Worm (Caenorhabditis elegans) whole organism, L1 larva: ENCODE data around the gene cpr-9.

Experiments used
- C16A3.4 ChIP-seq: fragments of 150-350 bp; optimal IDR thresholded peaks from 2 replicates; lab custom pipeline; 2014; ENCODE audit warnings: missing biosample characterization, missing genetic modification characterization
- F16B12.6 ChIP-seq: fragments of 150-350 bp; optimal IDR thresholded peaks from 2 replicates; lab custom pipeline; 2014; ENCODE audit warnings: missing biosample characterization, missing genetic modification characterization
- aly-2 ChIP-seq: fragments of 150-350 bp; optimal IDR thresholded peaks from 2 replicates; lab custom pipeline; 2014; ENCODE audit warnings: missing biosample characterization, missing genetic modification characterization
- blmp-1 ChIP-seq: fragments of 150-350 bp; optimal IDR thresholded peaks from 2 replicates; lab custom pipeline; 2014; ENCODE audit warnings: missing biosample characterization, missing genetic modification characterization
- ceh-63 ChIP-seq: fragments of 200-800 bp; sonication (Bioruptor generic); optimal IDR thresholded peaks from 2 replicates; lab custom pipeline; 2018; ENCODE audit warnings: mild to moderate bottlenecking, missing genetic modification characterization, missing compliant biosample characterization
- ces-1 ChIP-seq: fragments of 150-350 bp; optimal IDR thresholded peaks from 2 replicates; lab custom pipeline; 2014; ENCODE audit warnings: missing biosample characterization, missing genetic modification reagents, missing genetic modification characterization
- dsc-1 ChIP-seq: sonication (generic microtip); optimal IDR thresholded peaks from 2 replicates; lab custom pipeline; 2016; ENCODE audit warnings: mild to moderate bottlenecking, missing genetic modification characterization, missing compliant biosample characterization
- efl-1 ChIP-seq, 4 experiments: fragments of 150-350 bp; optimal IDR thresholded peaks in 3 of 4; peaks in 1 of 4; 1 replicate in 1 of 4; 2 replicates in 3 of 4; lab custom pipeline; 2014; ENCODE audit warnings: missing biosample characterization in 2 of 4, missing genetic modification characterization in 2 of 4, missing genetic modification reagents in 2 of 4
- elt-2 ChIP-seq: sonication (generic microtip); optimal IDR thresholded peaks from 2 replicates; lab custom pipeline; 2016; ENCODE audit warnings: missing genetic modification characterization, mild to moderate bottlenecking, inconsistent platforms, missing compliant biosample characterization, missing genetic modification reagents
- elt-3 ChIP-seq, 6 experiments: fragments of 150-350 bp in 1 of 6; sonication (generic microtip); optimal IDR thresholded peaks; 2 replicates each; lab custom pipeline; 2017 to 2018; ENCODE audit warnings: missing biosample characterization in 6 of 6, missing genetic modification characterization in 6 of 6, inconsistent platforms in 1 of 6
- fkh-8 ChIP-seq: sonication (generic microtip); optimal IDR thresholded peaks from 2 replicates; lab custom pipeline; 2016; ENCODE audit warnings: mild to moderate bottlenecking, missing genetic modification characterization, missing compliant biosample characterization
- fos-1 ChIP-seq: fragments of 150-350 bp; optimal IDR thresholded peaks from 2 replicates; lab custom pipeline; 2014; ENCODE audit warnings: missing biosample characterization, missing genetic modification characterization
- grh-1 ChIP-seq: fragments of 200-800 bp; sonication (Bioruptor generic); IDR thresholded peaks from 2 replicates; pipeline ENCODE4 v1.3.6; 2022; ENCODE audit warnings: missing genetic modification reagents, missing genetic modification characterization, missing compliant biosample characterization
- hlh-17 ChIP-seq: fragments of 200-800 bp; sonication (Bioruptor generic); optimal IDR thresholded peaks from 2 replicates; lab custom pipeline; 2018; ENCODE audit warnings: missing genetic modification characterization, mild to moderate bottlenecking, missing compliant biosample characterization, moderate library complexity, borderline replicate concordance
- hlh-4 ChIP-seq: sonication (generic microtip); optimal IDR thresholded peaks from 2 replicates; lab custom pipeline; 2016; ENCODE audit warnings: mild to moderate bottlenecking, missing genetic modification characterization, missing compliant biosample characterization
- jun-1 ChIP-seq: fragments of 150-350 bp; optimal IDR thresholded peaks from 2 replicates; lab custom pipeline; 2014; ENCODE audit warnings: missing biosample characterization, missing genetic modification reagents, missing genetic modification characterization
- lin-14 ChIP-seq: fragments of 200-800 bp; sonication (Bioruptor generic); optimal IDR thresholded peaks from 2 replicates; lab custom pipeline; 2018; ENCODE audit warnings: mild to moderate bottlenecking, missing genetic modification characterization, moderate library complexity, missing compliant biosample characterization
- lin-35 ChIP-seq, 2 experiments: fragments of 150-350 bp; optimal IDR thresholded peaks; 2 replicates each; lab custom pipeline; 2014; ENCODE audit warnings: missing biosample characterization in 2 of 2, missing genetic modification characterization in 2 of 2, missing genetic modification reagents in 2 of 2
- mab-9 ChIP-seq: fragments of 200-800 bp; sonication (Bioruptor generic); IDR thresholded peaks from 2 replicates; pipeline ENCODE4 v1.3.6; 2022; ENCODE audit warnings: missing genetic modification reagents, missing genetic modification characterization, missing compliant biosample characterization
- mef-2 ChIP-seq: fragments of 150-350 bp; optimal IDR thresholded peaks from 2 replicates; lab custom pipeline; 2014; ENCODE audit warnings: missing biosample characterization, missing genetic modification characterization
- mep-1 ChIP-seq: fragments of 150-350 bp; optimal IDR thresholded peaks from 2 replicates; lab custom pipeline; 2014; ENCODE audit warnings: missing biosample characterization, missing genetic modification characterization
- nhr-11 ChIP-seq: fragments of 150-350 bp; optimal IDR thresholded peaks from 2 replicates; lab custom pipeline; 2014; ENCODE audit warnings: missing biosample characterization, missing genetic modification characterization
- nhr-237 ChIP-seq: fragments of 150-350 bp; optimal IDR thresholded peaks from 2 replicates; lab custom pipeline; 2014; ENCODE audit warnings: missing biosample characterization, missing genetic modification characterization
- nhr-28 ChIP-seq: fragments of 150-350 bp; optimal IDR thresholded peaks from 2 replicates; lab custom pipeline; 2014; ENCODE audit warnings: missing biosample characterization, missing genetic modification characterization
- nhr-71 ChIP-seq: sonication (generic microtip); optimal IDR thresholded peaks from 2 replicates; lab custom pipeline; 2016; ENCODE audit warnings: mild to moderate bottlenecking, missing genetic modification characterization, moderate library complexity, missing compliant biosample characterization
- nhr-76 ChIP-seq: sonication (generic microtip); optimal IDR thresholded peaks from 2 replicates; lab custom pipeline; 2017; ENCODE audit warnings: missing biosample characterization, missing genetic modification characterization
- nhr-84 ChIP-seq: sonication (generic microtip); optimal IDR thresholded peaks from 2 replicates; lab custom pipeline; 2017; ENCODE audit warnings: missing biosample characterization, missing genetic modification characterization
- nhr-85 ChIP-seq: sonication (generic microtip); peaks from one replicate; lab custom pipeline; 2016; ENCODE audit warnings: missing genetic modification characterization, inconsistent platforms, missing compliant biosample characterization
- nhr-90 ChIP-seq: sonication (generic microtip); optimal IDR thresholded peaks from 2 replicates; lab custom pipeline; 2016; ENCODE audit warnings: mild to moderate bottlenecking, missing genetic modification characterization, missing compliant biosample characterization; ENCODE audit not compliant: poor library complexity
- pax-3 ChIP-seq: fragments of 200-800 bp; sonication (Bioruptor generic); optimal IDR thresholded peaks from 2 replicates; lab custom pipeline; 2018; ENCODE audit warnings: mild to moderate bottlenecking, missing genetic modification characterization, moderate library complexity, missing compliant biosample characterization
- skn-1 ChIP-seq: fragments of 150-350 bp; optimal IDR thresholded peaks from 2 replicates; lab custom pipeline; 2014; ENCODE audit warnings: missing biosample characterization, missing genetic modification characterization
- snpc-4 ChIP-seq: fragments of 150-350 bp; optimal IDR thresholded peaks from 2 replicates; lab custom pipeline; 2014; ENCODE audit warnings: missing biosample characterization, missing genetic modification characterization
- sptf-1 ChIP-seq: fragments of 150-350 bp; optimal IDR thresholded peaks from 2 replicates; lab custom pipeline; 2014; ENCODE audit warnings: missing biosample characterization, missing genetic modification characterization
- unc-30 ChIP-seq: sonication (generic microtip); optimal IDR thresholded peaks from 2 replicates; lab custom pipeline; 2017; ENCODE audit warnings: missing biosample characterization, missing genetic modification characterization
- unc-98 ChIP-seq: fragments of 200-800 bp; sonication (Bioruptor generic); IDR thresholded peaks from 2 replicates; pipeline ENCODE4 v1.3.6; 2022; ENCODE audit warnings: missing genetic modification characterization, missing compliant biosample characterization
- ztf-11 ChIP-seq, 2 experiments: sonication (generic microtip); optimal IDR thresholded peaks; 2 replicates each; lab custom pipeline; 2016 to 2017; ENCODE audit warnings: missing genetic modification characterization in 2 of 2, missing biosample characterization in 1 of 2, missing compliant biosample characterization in 1 of 2
- ztf-4 ChIP-seq: fragments of 150-350 bp; optimal IDR thresholded peaks from 2 replicates; lab custom pipeline; 2014; ENCODE audit warnings: missing biosample characterization, missing genetic modification characterization

The cpr-9 gene

DNA sequence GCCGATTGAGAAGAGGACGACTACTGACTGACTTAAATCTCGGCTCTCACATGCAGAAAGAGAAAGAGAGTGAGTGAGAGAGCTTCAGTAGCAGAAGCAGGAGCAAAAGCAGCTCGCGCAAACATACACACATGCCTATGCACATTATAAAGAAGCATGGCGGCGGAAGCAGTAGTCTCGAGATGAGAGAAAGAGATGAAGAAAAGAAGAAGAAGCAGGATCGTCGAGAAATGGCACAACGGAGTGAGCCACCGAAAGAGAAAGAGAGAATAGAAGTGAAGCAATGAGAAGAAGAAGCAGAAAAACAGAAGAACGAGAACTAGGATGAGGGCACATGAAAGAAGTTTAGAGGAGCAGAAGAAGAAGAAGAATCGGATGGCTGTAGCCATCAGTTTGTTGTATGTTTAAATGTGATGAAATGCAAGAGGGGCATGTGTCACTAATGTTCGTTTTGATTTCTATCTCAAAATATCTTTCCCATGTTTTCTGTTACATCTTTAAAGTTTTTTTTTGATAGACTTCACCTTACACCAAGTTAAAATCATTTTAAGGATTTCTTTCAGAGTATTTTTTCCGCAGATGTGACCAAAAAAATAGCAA lies 24.1 kb downstream of the cpr-9 start (continued):
- peak; percentile 70 for TF ChIP-seq nhr-71 (tag; lab: Kevin White, UChicago)
- TF ChIP-seq ztf-4 (tag; lab: Kevin White, UChicago), result no peak
- peak; percentile 87 for TF ChIP-seq fkh-8 (tag; lab: Kevin White, UChicago)
- no peak for TF ChIP-seq unc-98 (GFP tag; lab: Robert Waterston, UW)
- peak; percentile 71 for TF ChIP-seq mep-1 (tag; lab: Kevin White, UChicago)
- no peak for TF ChIP-seq sptf-1 (tag; lab: Kevin White, UChicago)
- no peak for TF ChIP-seq ceh-63 (GFP tag; lab: Kevin White, UChicago)
- TF ChIP-seq, all 84 proteins: peak for 25

- TF ChIP-seq C16A3.4 (tag; lab: Kevin White, UChicago), result no peak
- TF ChIP-seq dsc-1 (tag; lab: Kevin White, UChicago), result peak; percentile 73
- no peak for TF ChIP-seq ztf-11 (tag; optimal IDR thresholded peaks at IDR 0.05; lab: Kevin White, UChicago)
- no peak for TF ChIP-seq pax-3 (tag; lab: Kevin White, UChicago)
- no peak for TF ChIP-seq nhr-76 (tag; lab: Kevin White, UChicago)
- TF ChIP-seq fkh-8 (tag; lab: Kevin White, UChicago), result peak; percentile 61
- no peak for TF ChIP-seq jun-1 (tag; lab: Kevin White, UChicago)
- TF ChIP-seq elt-2 (tag; lab: Kevin White, UChicago), result no peak
- no peak for TF ChIP-seq efl-1 (optimal IDR thresholded peaks at IDR 0.05; lab: Kevin White, UChicago)
- TF ChIP-seq efl-1 (GFP tag; optimal IDR thresholded peaks at IDR 0.05 in 1 of 2; lab: Kevin White, UChicago), result peak in 1 of 2 experiments; percentile 16
- TF ChIP-seq lin-14 (GFP tag; lab: Kevin White, UChicago), result peak; percentile 16
- TF ChIP-seq, all 84 proteins: peak for 4
Observed at ce11 chrV:12028151-12028550, 25.3 kb downstream of the cpr-9 start.

DNA sequence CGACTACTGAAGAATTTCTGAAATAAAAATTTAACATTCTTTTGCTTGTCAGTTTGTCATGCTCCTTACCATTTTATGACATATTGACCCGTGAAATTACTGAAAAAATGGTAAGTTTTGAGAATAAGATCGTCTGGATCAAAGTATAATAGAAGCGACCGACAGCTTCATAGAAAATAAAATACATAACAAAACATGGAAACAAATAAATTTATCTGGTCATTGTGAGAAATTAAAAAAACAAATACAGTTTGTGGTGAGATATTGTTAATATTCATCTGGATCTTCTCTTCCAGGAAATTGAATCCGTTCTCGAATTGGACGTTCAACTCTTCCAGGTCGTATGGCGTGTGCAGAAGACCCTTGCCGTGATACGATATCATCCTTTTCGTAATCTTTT lies 29.2 kb downstream of the cpr-9 start, which contains the start of gene pkc-1:
TSS of gene pkc-1 (minus strand) at position 101 of the 400 bp plus-strand sequence.
- TF ChIP-seq nhr-90 (no peak), hlh-17 (GFP tag; lab: Kevin White, UChicago) (no peak), mab-9 (GFP tag; lab: Robert Waterston, UW) (no peak), nhr-11 (no peak), fos-1 (tag; lab: Kevin White, UChicago) (no peak), lin-35 (GFP tag; optimal IDR thresholded peaks at IDR 0.05; lab: Kevin White, UChicago) (no peak), skn-1 (tag; lab: Kevin White, UChicago) (no peak), snpc-4 (no peak)

DNA sequence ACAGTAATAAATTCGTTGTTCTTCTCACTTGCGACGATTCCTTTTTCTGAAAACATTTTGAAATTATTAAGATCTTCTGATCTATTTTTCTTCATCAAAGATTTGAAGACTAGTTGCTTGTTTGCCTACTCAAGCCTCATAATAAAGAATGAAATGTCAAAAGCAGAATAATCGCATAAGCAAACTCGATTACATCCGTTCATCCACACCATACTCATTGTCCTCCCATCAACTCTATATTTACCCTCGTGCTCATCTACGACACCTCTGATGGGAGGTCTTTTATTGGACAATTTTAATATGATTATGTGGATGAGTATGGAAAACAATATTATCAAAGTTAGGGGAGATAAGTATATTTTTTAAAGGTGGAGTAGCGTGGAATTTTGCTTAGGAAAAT lies 31.0 kb downstream of the cpr-9 start:
- TF ChIP-seq ceh-63 (GFP tag; lab: Kevin White, UChicago) (no peak), hlh-4 (tag; lab: Kevin White, UChicago) (no peak), F16B12.6 (tag; lab: Kevin White, UChicago) (no peak), ces-1 (GFP tag; lab: Kevin White, UChicago) (no peak), aly-2 (tag; lab: Kevin White, UChicago) (no peak), nhr-237 (tag; lab: Kevin White, UChicago) (no peak), nhr-28 (tag; lab: Kevin White, UChicago) (no peak), elt-3 (tag; optimal IDR thresholded peaks at IDR 0.05; lab: Kevin White, UChicago) (no peak), nhr-84 (no peak), grh-1 (GFP tag; lab: Robert Waterston, UW) (no peak), unc-30 (tag; lab: Kevin White, UChicago) (no peak)

DNA sequence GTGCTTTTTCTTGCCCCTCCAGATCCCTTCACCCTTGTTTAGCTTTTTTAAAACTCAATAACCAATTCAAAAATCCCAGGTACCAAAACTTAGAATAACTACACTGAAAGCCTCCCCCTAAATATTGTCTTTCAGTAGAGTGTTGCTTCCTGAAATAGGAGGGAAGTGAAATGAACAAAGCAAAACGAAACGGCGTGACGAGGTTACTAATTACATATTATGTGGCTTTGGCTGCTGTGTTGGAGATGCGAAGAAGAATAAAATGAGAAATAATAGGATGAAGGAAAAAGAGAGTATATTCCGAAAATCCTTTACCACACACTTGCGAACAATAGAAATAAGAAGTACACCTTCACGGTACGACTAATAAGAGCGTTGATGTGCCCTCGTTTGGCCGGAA lies 33.3 kb downstream of the cpr-9 start:
- TF ChIP-seq dsc-1 (tag; lab: Kevin White, UChicago) (peak; percentile 52), nhr-85 (tag; lab: Kevin White, UChicago) (no peak), mab-9 (GFP tag; lab: Robert Waterston, UW) (no peak), blmp-1 (peak; percentile 7), nhr-11 (no peak), unc-30 (tag; lab: Kevin White, UChicago) (no peak), mef-2 (no peak)
